Worm (Caenorhabditis elegans): ENCODE data around the gene Y54H5A.2.

- TF ChIP-seq odd-2 (tag; optimal IDR thresholded peaks at IDR 0.05) (no peak), fkh-10 (GFP tag; optimal IDR thresholded peaks at IDR 0.05) (no peak), unc-86 (tag; optimal IDR thresholded peaks at IDR 0.05) (no peak), elt-2 (tag; optimal IDR thresholded peaks at IDR 0.05) (no peak), T23F11.4 (GFP tag; optimal IDR thresholded peaks at IDR 0.05) (no peak)
Measured at ce11 chrIII:5160803-5161202, 11.4 kb upstream of the Y54H5A.2 start.

Data from whole organism, late embryonic.